Fruit fly (Drosophila melanogaster): ENCODE data around the gene phu.

phu gene

DNA sequence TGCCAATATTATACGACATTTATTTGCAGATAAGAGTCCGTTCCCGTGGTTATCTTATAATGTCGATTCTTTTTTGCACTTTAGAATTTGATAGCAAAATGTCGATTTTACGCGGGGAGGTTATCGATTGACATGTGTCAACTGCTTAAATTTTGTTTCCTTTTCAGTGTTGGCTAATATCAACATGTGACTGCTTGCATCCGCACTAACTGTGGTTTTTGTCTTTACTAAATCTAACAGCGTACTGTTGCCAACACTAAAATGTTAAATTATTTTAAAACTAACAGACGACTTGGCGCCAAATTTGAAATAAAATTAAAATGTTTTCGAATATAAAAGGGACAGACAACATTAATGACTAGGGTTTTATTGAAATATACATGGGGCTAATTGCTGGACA, 2.1 kb downstream of the phu start (continued):
- 0 out of 2 replicates have a peak, but pooled peaks have one; percentile 30 for TF ChIP-seq danr (GFP tag; IDR thresholded peaks at IDR 0.05)
- peak; percentile 33; the same call in 1 of the 2 replicates for TF ChIP-seq chm (GFP tag; IDR thresholded peaks at IDR 0.05)
- TF ChIP-seq mirr (GFP tag; optimal IDR thresholded peaks at IDR 0.05) = peak; percentile 88
- no peak for TF ChIP-seq CG30431 (GFP tag; optimal IDR thresholded peaks at IDR 0.05)
- peak; percentile 58 for TF ChIP-seq schlank (tag; optimal IDR thresholded peaks at IDR 0.05)
- TF ChIP-seq pfk (GFP tag; optimal IDR thresholded peaks at IDR 0.05) = peak; percentile 62
- TF ChIP-seq CG17612 (GFP tag; IDR thresholded peaks at IDR 0.05) = peak; percentile 34; the same call in 1 of the 2 replicates
- peak; percentile 2 for TF ChIP-seq CG30020 (tag; optimal IDR thresholded peaks at IDR 0.05)
- TF ChIP-seq CG2678 (tag; optimal IDR thresholded peaks at IDR 0.05) = peak; percentile 70
- TF ChIP-seq CG7357 (GFP tag; IDR thresholded peaks at IDR 0.05) = no peak
- TF ChIP-seq CG1647 (GFP tag; optimal IDR thresholded peaks at IDR 0.05) = peak; percentile 58
- TF ChIP-seq onecut (GFP tag; IDR thresholded peaks at IDR 0.05) = no peak
- peak; percentile 74 for TF ChIP-seq pnt (GFP tag; optimal IDR thresholded peaks at IDR 0.05)
- peak; percentile 62 for TF ChIP-seq CG10147 (GFP tag; optimal IDR thresholded peaks at IDR 0.05)
- TF ChIP-seq stc (GFP tag; IDR thresholded peaks at IDR 0.05) = no peak
- TF ChIP-seq zfh2 (GFP tag; optimal IDR thresholded peaks at IDR 0.05) = peak; percentile 91
- TF ChIP-seq CG3407 (GFP tag; optimal IDR thresholded peaks at IDR 0.05) = peak; percentile 29
- peak; percentile 36 for TF ChIP-seq Vsx1 (GFP tag; optimal IDR thresholded peaks at IDR 0.05)
- TF ChIP-seq CG15011 (GFP tag; optimal IDR thresholded peaks at IDR 0.05) = no peak
- no peak for TF ChIP-seq Spps (tag; optimal IDR thresholded peaks at IDR 0.05)
- peak; percentile 92 for TF ChIP-seq slbo (GFP tag; IDR thresholded peaks at IDR 0.05)
- TF ChIP-seq ERR (GFP tag; optimal IDR thresholded peaks at IDR 0.05) = peak; percentile 81
- TF ChIP-seq Lpt (GFP tag; optimal IDR thresholded peaks at IDR 0.05) = no peak
- peak; percentile 39; the same call in 1 of the 2 replicates for TF ChIP-seq hbn (GFP tag; IDR thresholded peaks at IDR 0.05; ENCODE audit: partially characterized antibody)
- peak; percentile 67 for TF ChIP-seq CG12391 (tag; optimal IDR thresholded peaks at IDR 0.05)
- TF ChIP-seq Deaf1 (tag; optimal IDR thresholded peaks at IDR 0.05) = peak; percentile 22
- 0 out of 3 replicates have a peak, but pooled peaks have one; percentile 8 for TF ChIP-seq CG34422 (GFP tag; IDR thresholded peaks at IDR 0.05)
- TF ChIP-seq Doc2 (GFP tag; IDR thresholded peaks at IDR 0.05) = no peak
- TF ChIP-seq ems (GFP tag; optimal IDR thresholded peaks at IDR 0.05) = peak; percentile 71
- TF ChIP-seq Dp (GFP tag; optimal IDR thresholded peaks at IDR 0.05) = peak; percentile 100
- TF ChIP-seq ttk (GFP tag; IDR thresholded peaks at IDR 0.05) = peak; percentile 43; the same call in 1 of the 2 replicates
- TF ChIP-seq CG9215 (GFP tag; IDR thresholded peaks at IDR 0.05) = peak; percentile 74
- no peak for TF ChIP-seq CG1024 (GFP tag; IDR thresholded peaks at IDR 0.05)
- TF ChIP-seq CG1233 (GFP tag; optimal IDR thresholded peaks at IDR 0.05) = peak; percentile 80
- TF ChIP-seq CG9797 (GFP tag; optimal IDR thresholded peaks at IDR 0.05) = peak; percentile 1
- TF ChIP-seq seq (GFP tag; IDR thresholded peaks at IDR 0.05) = no peak
- no peak for TF ChIP-seq otp (GFP tag; IDR thresholded peaks at IDR 0.05)
- TF ChIP-seq Bdp1 (GFP tag; optimal IDR thresholded peaks at IDR 0.05) = peak; percentile 55
- TF ChIP-seq ATbp (GFP tag; optimal IDR thresholded peaks at IDR 0.05) = no peak
- TF ChIP-seq pzg (GFP tag; optimal IDR thresholded peaks at IDR 0.05) = peak; percentile 99
- TF ChIP-seq ase (GFP tag; IDR thresholded peaks at IDR 0.05) = no peak
- peak; percentile 20 for TF ChIP-seq nom (GFP tag; optimal IDR thresholded peaks at IDR 0.05)
- TF ChIP-seq CG4424 (GFP tag; optimal IDR thresholded peaks at IDR 0.05) = peak; percentile 47
- TF ChIP-seq mam (GFP tag; optimal IDR thresholded peaks at IDR 0.05) = peak; percentile 88
- TF ChIP-seq CG6272 (GFP tag; IDR thresholded peaks at IDR 0.05) = peak; percentile 70
- TF ChIP-seq CG16813 (GFP tag; IDR thresholded peaks at IDR 0.05; ENCODE audit: partially characterized antibody) = peak; percentile 62
- TF ChIP-seq h (optimal IDR thresholded peaks at IDR 0.05) = no peak
- TF ChIP-seq BEAF-32 (GFP tag; optimal IDR thresholded peaks at IDR 0.05) = peak; percentile 58
- TF ChIP-seq CG6689 (GFP tag; IDR thresholded peaks at IDR 0.05) = no peak
- peak; percentile 92 for TF ChIP-seq CG9932 (GFP tag; IDR thresholded peaks at IDR 0.05)
- TF ChIP-seq HHEX (GFP tag; optimal IDR thresholded peaks at IDR 0.05) = peak; percentile 70
- TF ChIP-seq jumu (GFP tag; optimal IDR thresholded peaks at IDR 0.05) = peak; percentile 81
